Fruit fly (Drosophila melanogaster) whole organism, prepupa: Measurements from ENCODE around the gene CG5188.
A peak's percentile ranks its signal among the peaks of the same experiment; 100 is the strongest.

Experiments
- Blimp-1 ChIP-seq: fragments of 200-800 bp; sonication (Bioruptor generic); optimal IDR thresholded peaks from 3 replicates; lab custom pipeline; 2017; ENCODE audit warnings: missing biosample characterization, missing genetic modification characterization, mild to moderate bottlenecking, moderate library complexity, missing genetic modification reagents
- CG10631 ChIP-seq: fragments of 200-800 bp; sonication (Bioruptor generic); optimal IDR thresholded peaks from 2 replicates; lab custom pipeline; 2016; ENCODE audit warnings: missing biosample characterization, missing genetic modification characterization
- CG11762 ChIP-seq: fragments of 200-800 bp; sonication (Bioruptor generic); optimal IDR thresholded peaks from 3 replicates; lab custom pipeline; 2016; ENCODE audit warnings: missing biosample characterization, missing genetic modification characterization; ENCODE audit not compliant: insufficient read depth
- CG16779 ChIP-seq: fragments of 200-800 bp; sonication (Bioruptor generic); optimal IDR thresholded peaks from 3 replicates; lab custom pipeline; 2017; ENCODE audit warnings: missing biosample characterization, mild to moderate bottlenecking, missing genetic modification characterization
- CG3032 ChIP-seq: fragments of 200-800 bp; optimal IDR thresholded peaks from 2 replicates; lab custom pipeline; 2019; ENCODE audit warnings: missing biosample characterization, mild to moderate bottlenecking, missing genetic modification characterization, moderate library complexity
- CG3919 ChIP-seq: fragments of 200-800 bp; sonication (Bioruptor generic); optimal IDR thresholded peaks from 3 replicates; lab custom pipeline; 2016; ENCODE audit warnings: missing biosample characterization, missing genetic modification characterization
- CG4318 ChIP-seq: fragments of 200-800 bp; sonication (Bioruptor generic); optimal IDR thresholded peaks from 3 replicates; lab custom pipeline; 2017; ENCODE audit warnings: missing biosample characterization, mild to moderate bottlenecking, missing genetic modification characterization
- CG6163 ChIP-seq: fragments of 200-800 bp; sonication (Bioruptor generic); IDR thresholded peaks from 3 replicates; pipeline ENCODE4 v1.3.6; 2022; ENCODE audit warnings: missing biosample characterization, missing genetic modification characterization
- CG6792 ChIP-seq: fragments of 200-800 bp; sonication (Bioruptor generic); optimal IDR thresholded peaks from 3 replicates; lab custom pipeline; 2016; ENCODE audit warnings: missing biosample characterization, missing genetic modification characterization
- CG6808 ChIP-seq: fragments of 200-800 bp; sonication (Bioruptor generic); optimal IDR thresholded peaks from 3 replicates; lab custom pipeline; 2017; ENCODE audit warnings: missing biosample characterization, missing genetic modification characterization, mild to moderate bottlenecking, moderate library complexity, missing genetic modification reagents
- CG7368 ChIP-seq: fragments of 200-800 bp; sonication (Bioruptor generic); optimal IDR thresholded peaks from 3 replicates; lab custom pipeline; 2016; ENCODE audit warnings: missing biosample characterization, missing genetic modification characterization
- CG8119 ChIP-seq: fragments of 200-800 bp; sonication (Bioruptor generic); IDR thresholded peaks from 3 replicates; pipeline ENCODE4 v1.3.6; 2022; ENCODE audit warnings: missing biosample characterization, missing genetic modification characterization
- CG9139 ChIP-seq: fragments of 200-800 bp; sonication (Bioruptor generic); optimal IDR thresholded peaks from 3 replicates; lab custom pipeline; 2017; ENCODE audit warnings: missing biosample characterization, mild to moderate bottlenecking, missing genetic modification characterization
- Eip78C ChIP-seq: fragments of 200-800 bp; sonication (Bioruptor generic); peaks from one replicate; lab custom pipeline; 2016; ENCODE audit warnings: missing biosample characterization, missing genetic modification characterization
- Eip93F ChIP-seq: fragments of 200-800 bp; sonication (Bioruptor generic); optimal IDR thresholded peaks from 2 replicates; lab custom pipeline; 2016; ENCODE audit warnings: missing biosample characterization, mild to moderate bottlenecking, missing genetic modification characterization
- Ets21C ChIP-seq: fragments of 200-800 bp; sonication (Bioruptor generic); optimal IDR thresholded peaks from 3 replicates; lab custom pipeline; 2016; ENCODE audit warnings: missing biosample characterization, missing genetic modification characterization
- Ets96B ChIP-seq: fragments of 200-800 bp; optimal IDR thresholded peaks from 2 replicates; lab custom pipeline; 2019; ENCODE audit warnings: missing biosample characterization, mild to moderate bottlenecking, missing genetic modification characterization, moderate library complexity
- Gug ChIP-seq: fragments of 200-800 bp; sonication (Bioruptor generic); IDR thresholded peaks from 2 replicates; pipeline ENCODE4 v1.3.6; 2022; ENCODE audit warnings: missing biosample characterization, missing genetic modification characterization
- Hr38 ChIP-seq: sonication (Bioruptor generic); optimal IDR thresholded peaks from 2 replicates; lab custom pipeline; 2016; ENCODE audit warnings: missing biosample characterization, missing genetic modification characterization
- Hr4 ChIP-seq: fragments of 200-800 bp; sonication (Bioruptor generic); optimal IDR thresholded peaks from 3 replicates; lab custom pipeline; 2016; ENCODE audit warnings: missing biosample characterization, missing genetic modification characterization
- Lpt ChIP-seq: fragments of 200-800 bp; sonication (Bioruptor generic); optimal IDR thresholded peaks from 3 replicates; lab custom pipeline; 2016; ENCODE audit warnings: missing biosample characterization, missing genetic modification characterization
- OdsH ChIP-seq: fragments of 200-800 bp; sonication (Bioruptor generic); optimal IDR thresholded peaks from 3 replicates; lab custom pipeline; 2016; ENCODE audit warnings: missing biosample characterization, missing genetic modification characterization
- Smox ChIP-seq: fragments of 200-800 bp; sonication (Bioruptor generic); optimal IDR thresholded peaks from 3 replicates; lab custom pipeline; 2016; ENCODE audit warnings: missing biosample characterization, missing genetic modification characterization
- achi ChIP-seq: fragments of 200-800 bp; sonication (Bioruptor generic); optimal IDR thresholded peaks from 3 replicates; lab custom pipeline; 2016; ENCODE audit warnings: missing biosample characterization, missing genetic modification characterization
- acj6 ChIP-seq: fragments of 200-800 bp; sonication (Bioruptor generic); optimal IDR thresholded peaks from 3 replicates; lab custom pipeline; 2016; ENCODE audit warnings: missing biosample characterization, missing genetic modification characterization
- dac ChIP-seq: fragments of 200-800 bp; sonication (Bioruptor generic); optimal IDR thresholded peaks from 2 replicates; lab custom pipeline; 2017; ENCODE audit warnings: missing biosample characterization, mild to moderate bottlenecking, missing genetic modification characterization
- eg ChIP-seq: fragments of 200-800 bp; sonication (Bioruptor generic); IDR thresholded peaks from 3 replicates; pipeline ENCODE4 v1.3.6; 2022; ENCODE audit warnings: missing biosample characterization, missing genetic modification characterization
- esn ChIP-seq: fragments of 200-800 bp; sonication (Bioruptor generic); optimal IDR thresholded peaks from 2 replicates; lab custom pipeline; 2016; ENCODE audit warnings: missing biosample characterization, mild to moderate bottlenecking, missing genetic modification characterization, moderate library complexity
- fd59A ChIP-seq: fragments of 200-800 bp; sonication (Bioruptor generic); optimal IDR thresholded peaks from 2 replicates; lab custom pipeline; 2017; ENCODE audit warnings: missing biosample characterization, mild to moderate bottlenecking, missing genetic modification characterization, missing genetic modification reagents
- fd85E ChIP-seq: fragments of 200-800 bp; sonication (Bioruptor generic); optimal IDR thresholded peaks from 3 replicates; lab custom pipeline; 2016; ENCODE audit warnings: missing biosample characterization, missing genetic modification characterization
- fkh ChIP-seq: fragments of 200-800 bp; sonication (Bioruptor generic); optimal IDR thresholded peaks from 3 replicates; lab custom pipeline; 2017; ENCODE audit warnings: missing biosample characterization, mild to moderate bottlenecking, missing genetic modification characterization, moderate library complexity
- lz ChIP-seq: fragments of 200-800 bp; sonication (Bioruptor generic); optimal IDR thresholded peaks from 3 replicates; lab custom pipeline; 2016; ENCODE audit warnings: missing biosample characterization, missing genetic modification characterization
- net ChIP-seq: fragments of 200-800 bp; sonication (Bioruptor generic); optimal IDR thresholded peaks from 3 replicates; lab custom pipeline; 2016; ENCODE audit warnings: missing biosample characterization, missing genetic modification characterization
- pdm3 ChIP-seq: fragments of 200-800 bp; sonication (Bioruptor generic); optimal IDR thresholded peaks from 3 replicates; lab custom pipeline; 2016; ENCODE audit warnings: missing biosample characterization, missing genetic modification characterization
- spab ChIP-seq: fragments of 200-800 bp; sonication (Bioruptor generic); optimal IDR thresholded peaks from 2 replicates; lab custom pipeline; 2017; ENCODE audit warnings: missing biosample characterization, mild to moderate bottlenecking, missing genetic modification characterization, missing genetic modification reagents
- ss ChIP-seq, 2 experiments: fragments of 200-800 bp; sonication (Bioruptor generic); optimal IDR thresholded peaks; 2 replicates in 1 of 2; 3 replicates in 1 of 2; lab custom pipeline; 2017 to 2018; ENCODE audit warnings: mild to moderate bottlenecking in 2 of 2, missing biosample characterization in 2 of 2, missing genetic modification characterization in 2 of 2, moderate library complexity in 1 of 2
- svp ChIP-seq: fragments of 200-800 bp; sonication (Bioruptor generic); peaks from one replicate; lab custom pipeline; 2016; ENCODE audit warnings: missing biosample characterization, missing genetic modification characterization
- topi ChIP-seq: fragments of 200-800 bp; sonication (Bioruptor generic); optimal IDR thresholded peaks from 3 replicates; lab custom pipeline; 2016; ENCODE audit warnings: missing biosample characterization, missing genetic modification characterization

CG5188 gene

DNA sequence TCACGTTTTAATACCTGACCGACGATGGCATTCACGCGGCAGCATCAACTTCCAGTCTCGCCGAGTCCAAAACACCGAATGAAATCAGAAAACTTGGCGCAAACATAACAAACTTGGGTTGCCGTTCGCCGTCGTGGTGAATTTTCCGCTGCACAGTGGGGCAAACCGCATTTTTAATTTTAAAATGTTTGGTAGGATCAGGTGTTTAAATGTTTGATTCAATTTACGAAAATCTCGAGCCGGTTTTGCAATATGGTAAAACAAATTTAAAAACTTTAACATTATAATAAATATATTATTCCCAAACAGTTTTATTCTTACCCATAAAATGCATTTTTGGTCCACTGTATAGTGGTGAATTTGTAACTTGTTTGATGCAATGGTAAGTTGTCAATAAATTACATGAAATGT lies 45.6 kb downstream of the CG5188 start, which contains the start of gene RluA-1 (continued):
- TF ChIP-seq CG7368 (GFP tag; lab: Kevin White, UChicago) (peak; percentile 94), CG4318 (GFP tag; lab: Kevin White, UChicago) (peak; percentile 97), topi (GFP tag; lab: Kevin White, UChicago) (peak; percentile 93), CG6792 (GFP tag; lab: Kevin White, UChicago) (peak; percentile 95), Blimp-1 (GFP tag; lab: Kevin White, UChicago) (peak; percentile 82), eg (GFP tag; lab: Robert Waterston, UW) (peak; percentile 99), lz (GFP tag; lab: Kevin White, UChicago) (peak; percentile 91), spab (peak; percentile 96), fd59A (GFP tag; lab: Kevin White, UChicago) (peak; percentile 96), Smox (GFP tag; lab: Kevin White, UChicago) (peak; percentile 93), CG10631 (GFP tag; lab: Kevin White, UChicago) (peak; percentile 98), fd85E (GFP tag; lab: Kevin White, UChicago) (peak; percentile 78), Ets21C (GFP tag; lab: Kevin White, UChicago) (peak; percentile 83), CG3919 (GFP tag; lab: Kevin White, UChicago) (peak; percentile 97), Gug (GFP tag; lab: Robert Waterston, UW) (peak; percentile 99), pdm3 (GFP tag; lab: Kevin White, UChicago) (peak; percentile 95), dac (GFP tag; lab: Kevin White, UChicago) (peak; percentile 97), CG8119 (GFP tag; lab: Robert Waterston, UW) (peak; percentile 99), net (peak; percentile 98), Hr38 (GFP tag; lab: Kevin White, UChicago) (peak; percentile 33), CG16779 (tag; lab: Kevin White, UChicago) (peak; percentile 93), esn (GFP tag; lab: Kevin White, UChicago) (peak; percentile 94), Eip93F (GFP tag; lab: Kevin White, UChicago) (peak; percentile 85), CG6808 (GFP tag; lab: Kevin White, UChicago) (peak; percentile 94), CG9139 (GFP tag; lab: Kevin White, UChicago) (peak; percentile 93), Ets96B (tag; lab: Kevin White, UChicago) (peak; percentile 98), Lpt (GFP tag; lab: Kevin White, UChicago) (peak; percentile 97), CG11762 (GFP tag; lab: Kevin White, UChicago) (peak; percentile 97)

DNA sequence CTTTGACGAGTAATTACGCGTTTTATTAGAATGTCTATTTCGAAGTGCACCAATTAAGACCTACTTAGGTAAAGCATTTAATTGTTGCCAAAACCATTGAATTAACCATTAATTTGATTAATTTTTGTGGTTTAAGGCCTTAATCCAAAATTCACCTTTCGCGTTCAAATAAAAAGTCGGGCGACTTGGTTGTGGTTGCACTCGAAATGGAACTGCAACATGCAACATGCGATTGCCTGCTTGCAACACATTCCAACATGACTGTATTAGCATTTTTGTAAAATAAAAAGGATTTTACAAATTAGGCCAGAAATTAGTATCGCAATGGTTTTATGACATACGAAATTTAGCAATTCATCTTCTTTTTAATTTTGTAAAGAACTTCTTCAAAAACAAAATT lies 46.2 kb downstream of the CG5188 start:
- TF ChIP-seq Eip93F (GFP tag; lab: Kevin White, UChicago) = no peak
- no peak for TF ChIP-seq CG3919 (GFP tag; lab: Kevin White, UChicago)
- no peak for TF ChIP-seq Eip78C (GFP tag; lab: Kevin White, UChicago)
- no peak for TF ChIP-seq OdsH
- no peak for TF ChIP-seq CG3032
- TF ChIP-seq esn (GFP tag; lab: Kevin White, UChicago) = no peak
- TF ChIP-seq pdm3 (GFP tag; lab: Kevin White, UChicago) = no peak
- TF ChIP-seq acj6 (GFP tag; lab: Kevin White, UChicago) = no peak
- no peak for TF ChIP-seq CG6163 (GFP tag; lab: Robert Waterston, UW)
- no peak for TF ChIP-seq spab
- no peak for TF ChIP-seq svp
- no peak for TF ChIP-seq lz (GFP tag; lab: Kevin White, UChicago)
- no peak for TF ChIP-seq CG6792 (GFP tag; lab: Kevin White, UChicago)
- no peak for TF ChIP-seq Hr4 (GFP tag; lab: Kevin White, UChicago)

DNA sequence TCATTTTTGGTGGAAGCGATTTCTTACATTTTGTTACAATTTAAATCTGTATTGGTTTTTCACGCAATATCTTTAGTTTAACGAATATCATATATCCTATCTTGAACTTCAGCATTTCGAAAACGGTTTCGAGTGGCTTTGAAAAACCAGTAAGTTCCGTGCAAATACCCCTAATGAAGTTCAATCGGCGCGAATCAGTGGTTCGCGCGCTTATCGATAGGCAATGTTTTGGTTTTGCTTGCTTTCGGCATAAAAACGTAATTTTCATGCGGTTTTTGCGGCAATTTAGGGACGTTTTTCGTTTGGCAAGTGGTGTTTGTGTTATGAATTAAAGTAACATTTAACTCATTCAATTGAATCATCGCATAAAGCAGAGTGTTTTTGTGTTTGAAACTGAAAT lies 48.2 kb downstream of the CG5188 start, which contains the start of gene RluA-2:
Gene RluA-2, plus strand, starts transcription at position 195 of the 400 bp plus-strand sequence.
- TF ChIP-seq CG6792 (GFP tag; lab: Kevin White, UChicago) = no peak
- no peak for TF ChIP-seq ss (GFP tag; optimal IDR thresholded peaks at IDR 0.05; lab: Kevin White, UChicago)
- no peak for TF ChIP-seq fkh
- no peak for TF ChIP-seq svp
- TF ChIP-seq achi (GFP tag; lab: Kevin White, UChicago) = no peak
- TF ChIP-seq Ets21C (GFP tag; lab: Kevin White, UChicago) = no peak
- no peak for TF ChIP-seq CG8119 (GFP tag; lab: Robert Waterston, UW)
- no peak for TF ChIP-seq Hr38 (GFP tag; lab: Kevin White, UChicago)
